Fruit fly (Drosophila melanogaster): ENCODE results near the gene CG3625.

DNA sequence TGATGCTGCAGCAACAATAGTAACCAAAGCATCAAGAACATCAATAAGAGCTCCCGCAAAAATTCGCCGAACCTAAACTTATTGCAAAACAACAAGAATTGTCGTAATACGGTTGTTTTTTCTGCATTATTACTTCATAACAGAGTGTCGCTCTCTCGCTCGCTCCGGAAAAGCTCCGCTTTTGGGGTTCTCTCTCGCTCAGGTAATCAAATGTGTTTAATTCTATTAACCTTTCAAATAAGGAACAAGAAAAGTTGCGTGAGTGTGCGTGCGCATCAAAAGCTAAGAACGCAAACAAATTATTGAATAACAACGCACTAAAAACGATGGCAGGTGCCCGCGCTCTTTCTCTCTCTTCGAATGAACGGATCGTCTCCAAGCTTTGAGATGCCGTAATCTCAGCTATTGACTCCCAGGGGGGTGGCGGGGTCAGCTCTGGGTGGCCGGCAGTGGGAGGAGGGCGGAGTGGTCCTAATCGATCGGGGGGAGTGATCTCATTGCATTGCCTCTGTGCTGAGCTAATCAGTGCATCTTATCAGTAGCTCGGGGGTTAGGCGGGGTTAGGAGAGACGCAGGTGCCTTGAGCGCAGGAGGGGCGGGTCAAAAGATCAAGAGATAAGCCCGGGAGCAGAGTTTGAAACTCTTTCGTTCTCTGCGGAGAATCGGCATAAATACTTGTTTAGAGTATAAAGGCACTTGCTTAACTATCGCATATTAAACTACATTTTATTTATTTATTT is 14.8 kb upstream of the CG3625 start:
- TF ChIP-seq CG9705 (GFP tag; optimal IDR thresholded peaks at IDR 0.05), result no peak
- TF ChIP-seq Dfd (GFP tag; optimal IDR thresholded peaks at IDR 0.05), result no peak
- TF ChIP-seq usp (GFP tag; optimal IDR thresholded peaks at IDR 0.05), result no peak
- no peak for TF ChIP-seq GATAd (GFP tag; optimal IDR thresholded peaks at IDR 0.05)
- TF ChIP-seq psq (GFP tag; optimal IDR thresholded peaks at IDR 0.05), result no peak
- TF ChIP-seq jim (GFP tag; optimal IDR thresholded peaks at IDR 0.05), result no peak
- no peak for TF ChIP-seq rgr (GFP tag; optimal IDR thresholded peaks at IDR 0.05)
- TF ChIP-seq Hr83 (GFP tag; optimal IDR thresholded peaks at IDR 0.05; ENCODE audit: poor library complexity, severe bottlenecking), result no peak
- TF ChIP-seq Abd-B (GFP tag; optimal IDR thresholded peaks at IDR 0.05), result no peak
- TF ChIP-seq Vsx2 (GFP tag; optimal IDR thresholded peaks at IDR 0.05; ENCODE audit: partially characterized antibody), result no peak
- no peak for TF ChIP-seq ey (GFP tag; optimal IDR thresholded peaks at IDR 0.05)
- no peak for TF ChIP-seq Hr78 (GFP tag; optimal IDR thresholded peaks at IDR 0.05)

Data from whole organism, wandering third instar larva.